Worm (Caenorhabditis elegans): ENCODE data around the gene lbp-1.

Gene lbp-1

ce11 chrX:3226348-3227229, 32.4 kb upstream of the lbp-1 start (continued):
- TF ChIP-seq ZK337.2 (GFP tag; IDR thresholded peaks at IDR 0.05), result no peak
- TF ChIP-seq lin-39 (tag; optimal IDR thresholded peaks at IDR 0.05), result no peak
- TF ChIP-seq fkh-10 (GFP tag; optimal IDR thresholded peaks at IDR 0.05), result no peak
- no peak for TF ChIP-seq zag-1 (tag; optimal IDR thresholded peaks at IDR 0.05)
- TF ChIP-seq ztf-11 (tag; optimal IDR thresholded peaks at IDR 0.05), result no peak
- 0 out of 2 replicates have a peak, but pooled peaks have one; percentile 50 for TF ChIP-seq nhr-42 (GFP tag; IDR thresholded peaks at IDR 0.05)
- TF ChIP-seq ceh-62 (tag; optimal IDR thresholded peaks at IDR 0.05), result no peak
- TF ChIP-seq daf-8 (GFP tag; IDR thresholded peaks at IDR 0.05), result no peak
- no peak for TF ChIP-seq saeg-2 (GFP tag; IDR thresholded peaks at IDR 0.05)

ce11 chrX:3228701-3229100, 30.2 kb upstream of the lbp-1 start:
- TF ChIP-seq Y105C5A.15 (GFP tag; IDR thresholded peaks at IDR 0.05) (no peak), unc-62 (GFP tag; optimal IDR thresholded peaks at IDR 0.05 in 1 of 2) (peak in 1 of 2 experiments; percentile 87), unc-62 (tag; optimal IDR thresholded peaks at IDR 0.05) (no peak)

ce11 chrX:3230575-3230974, 28.4 kb upstream of the lbp-1 start:
- TF ChIP-seq R02D3.7 (tag; optimal IDR thresholded peaks at IDR 0.05) (no peak), unc-62 (GFP tag; optimal IDR thresholded peaks at IDR 0.05 in 1 of 2) (peak in 1 of 2 experiments; percentile 96), unc-62 (tag; optimal IDR thresholded peaks at IDR 0.05) (no peak)

ce11 chrX:3235358-3235816, 23.6 kb upstream of the lbp-1 start, which contains the start of gene F28B4.3:
Gene F28B4.3, minus strand, starts transcription at chrX:3235408.
- TF ChIP-seq php-3 (GFP tag; IDR thresholded peaks at IDR 0.05), result peak; percentile 93
- TF ChIP-seq nhr-102 (tag; optimal IDR thresholded peaks at IDR 0.05), result peak; percentile 4
- peak; percentile 47 for TF ChIP-seq nhr-77 (tag; optimal IDR thresholded peaks at IDR 0.05)
- TF ChIP-seq F10B5.3 (tag; optimal IDR thresholded peaks at IDR 0.05), result no peak
- TF ChIP-seq D1046.2 (GFP tag; IDR thresholded peaks at IDR 0.05), result no peak
- TF ChIP-seq lin-1 (GFP tag; IDR thresholded peaks at IDR 0.05), result peak; percentile 41; the same call in 1 of the 2 replicates
- TF ChIP-seq lim-7 (GFP tag; IDR thresholded peaks at IDR 0.05), result no peak
- TF ChIP-seq duxl-1 (tag; optimal IDR thresholded peaks at IDR 0.05; ENCODE audit: poor library complexity), result peak; percentile 3
- no peak for TF ChIP-seq unc-130 (GFP tag; optimal IDR thresholded peaks at IDR 0.05)
- TF ChIP-seq Y105C5A.15 (GFP tag; IDR thresholded peaks at IDR 0.05), result no peak
- no peak for TF ChIP-seq zag-1 (tag; optimal IDR thresholded peaks at IDR 0.05)
- TF ChIP-seq mes-2 (tag; optimal IDR thresholded peaks at IDR 0.05; ENCODE audit: poor library complexity, severe bottlenecking), result peak; percentile 29
- TF ChIP-seq ces-1 (GFP tag; optimal IDR thresholded peaks at IDR 0.05), result no peak
- peak; percentile 73 for TF ChIP-seq dmd-6 (GFP tag; IDR thresholded peaks at IDR 0.05)
- TF ChIP-seq lin-15B (tag; optimal IDR thresholded peaks at IDR 0.05), result no peak
- peak; percentile 86 for TF ChIP-seq nhr-28 (tag; optimal IDR thresholded peaks at IDR 0.05)
- TF ChIP-seq nhr-42 (GFP tag; IDR thresholded peaks at IDR 0.05), result no peak
- TF ChIP-seq mxl-3 (GFP tag; optimal IDR thresholded peaks at IDR 0.05), result no peak
- peak; percentile 75 for TF ChIP-seq dve-1 (tag; optimal IDR thresholded peaks at IDR 0.05; ENCODE audit: insufficient read depth)
- peak; percentile 26 for TF ChIP-seq jun-1 (tag; optimal IDR thresholded peaks at IDR 0.05)
- TF ChIP-seq hlh-11 (tag; optimal IDR thresholded peaks at IDR 0.05), result peak; percentile 68
- TF ChIP-seq tra-1 (GFP tag; IDR thresholded peaks at IDR 0.05), result 0 out of 2 replicates have a peak, but pooled peaks have one; percentile 47
- TF ChIP-seq pqm-1 (tag; optimal IDR thresholded peaks at IDR 0.05), result peak; percentile 96
- no peak for TF ChIP-seq daf-16 (GFP tag; optimal IDR thresholded peaks at IDR 0.05)
- TF ChIP-seq daf-16 (tag; optimal IDR thresholded peaks at IDR 0.05), result peak; percentile 37
- peak; percentile 29; the same call in 1 of the 2 replicates for TF ChIP-seq ceh-20 (GFP tag; IDR thresholded peaks at IDR 0.05)
- no peak for TF ChIP-seq ctbp-1 (GFP tag; IDR thresholded peaks at IDR 0.05)
